Fruit fly (Drosophila melanogaster) whole organism, prepupa: ENCODE results near the gene CG14315.
A peak's percentile ranks its signal among the peaks of the same experiment; 100 is the strongest.

Experiments
- CG11902 ChIP-seq: fragments of 200-800 bp; sonication (Bioruptor generic); optimal IDR thresholded peaks from 3 replicates; lab custom pipeline; 2016; ENCODE audit warnings: missing biosample characterization, missing genetic modification characterization
- CG16779 ChIP-seq: fragments of 200-800 bp; sonication (Bioruptor generic); optimal IDR thresholded peaks from 3 replicates; lab custom pipeline; 2017; ENCODE audit warnings: missing biosample characterization, mild to moderate bottlenecking, missing genetic modification characterization
- CG6854 ChIP-seq: fragments of 200-800 bp; sonication (Bioruptor generic); optimal IDR thresholded peaks from 2 replicates; lab custom pipeline; 2017; ENCODE audit warnings: missing biosample characterization, mild to moderate bottlenecking, missing genetic modification characterization
- Eip78C ChIP-seq: fragments of 200-800 bp; sonication (Bioruptor generic); peaks from one replicate; lab custom pipeline; 2016; ENCODE audit warnings: missing biosample characterization, missing genetic modification characterization
- Hr39 ChIP-seq: fragments of 200-800 bp; sonication (Bioruptor generic); optimal IDR thresholded peaks from 2 replicates; lab custom pipeline; 2016; ENCODE audit warnings: missing biosample characterization, missing genetic modification characterization
- OdsH ChIP-seq: fragments of 200-800 bp; sonication (Bioruptor generic); optimal IDR thresholded peaks from 3 replicates; lab custom pipeline; 2016; ENCODE audit warnings: missing biosample characterization, missing genetic modification characterization
- Sox102F ChIP-seq: fragments of 200-800 bp; sonication (Bioruptor generic); optimal IDR thresholded peaks from 2 replicates; lab custom pipeline; 2016; ENCODE audit warnings: missing biosample characterization, mild to moderate bottlenecking, missing genetic modification characterization
- acj6 ChIP-seq: fragments of 200-800 bp; sonication (Bioruptor generic); optimal IDR thresholded peaks from 3 replicates; lab custom pipeline; 2016; ENCODE audit warnings: missing biosample characterization, missing genetic modification characterization
- eg ChIP-seq: fragments of 200-800 bp; sonication (Bioruptor generic); IDR thresholded peaks from 3 replicates; pipeline ENCODE4 v1.3.6; 2022; ENCODE audit warnings: missing biosample characterization, missing genetic modification characterization

DNA sequence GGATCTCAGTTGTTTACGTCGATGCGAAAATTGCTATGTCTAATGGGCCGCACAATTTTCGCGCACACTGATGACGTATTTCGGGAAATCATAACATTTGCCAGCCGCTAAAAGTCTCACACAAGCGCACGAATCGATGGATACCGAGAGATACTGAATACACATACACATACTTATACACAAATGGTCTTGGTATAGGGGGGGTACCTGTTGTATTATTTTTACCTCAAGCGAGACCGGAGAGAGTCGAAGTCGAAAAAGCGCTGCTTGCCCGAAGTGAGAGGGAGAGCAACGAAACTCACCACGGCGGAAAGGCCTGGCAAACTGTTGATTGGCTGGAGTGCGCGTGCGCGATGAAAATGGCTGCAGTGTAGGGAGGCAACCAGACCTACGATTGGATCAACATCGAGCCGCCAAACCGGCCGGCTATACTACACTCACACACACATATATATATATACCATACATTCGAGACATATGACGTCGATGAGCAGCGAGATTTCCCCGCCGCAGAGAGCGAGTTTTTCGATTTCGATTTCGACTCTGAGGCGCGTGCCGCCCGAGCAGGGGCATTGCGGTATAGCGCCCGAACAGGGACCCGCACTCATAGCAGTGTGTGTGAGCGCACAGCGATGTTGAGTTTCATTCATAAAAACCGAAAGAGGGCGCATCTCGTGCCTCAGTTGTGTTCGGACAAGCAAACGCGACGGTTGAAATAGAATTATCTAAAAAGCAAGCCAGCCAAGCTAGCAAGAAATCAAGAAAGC, 36.9 kb upstream of the CG14315 start:
- TF ChIP-seq eg (GFP tag; lab: Robert Waterston, UW) (peak; percentile 29; the same call in 1 of the 3 replicates), Sox102F (GFP tag; lab: Kevin White, UChicago) (no peak), CG11902 (GFP tag; lab: Kevin White, UChicago) (no peak), CG16779 (tag; lab: Kevin White, UChicago) (no peak), Eip78C (peak; percentile 70), CG6854 (no peak), Hr39 (no peak), OdsH (GFP tag; lab: Kevin White, UChicago) (no peak), acj6 (GFP tag; lab: Kevin White, UChicago) (no peak)
